Worm (Caenorhabditis elegans) whole organism, young adult: ENCODE results near the gene T19D2.3.

Experiments used
- B0019.2 ChIP-seq: fragments of 200-800 bp; sonication (Bioruptor generic); conservative IDR thresholded peaks from 2 replicates; pipeline ENCODE4 v1.3.6; 2022; ENCODE audit warnings: missing genetic modification reagents, missing genetic modification characterization, missing compliant biosample characterization
- B0261.1 ChIP-seq: sonication (generic microtip); optimal IDR thresholded peaks from 2 replicates; lab custom pipeline; 2016; ENCODE audit warnings: mild to moderate bottlenecking, missing genetic modification characterization, moderate library complexity, missing compliant biosample characterization
- C17E4.6 ChIP-seq: fragments of 200-800 bp; sonication (Bioruptor generic); IDR thresholded peaks from 2 replicates; pipeline ENCODE4 v1.3.6; 2022; ENCODE audit warnings: missing genetic modification reagents, missing genetic modification characterization, missing compliant biosample characterization
- F37B4.10 ChIP-seq: fragments of 200-800 bp; sonication (Bioruptor generic); IDR thresholded peaks from 2 replicates; pipeline ENCODE4 v1.3.6; 2022; ENCODE audit warnings: missing genetic modification characterization, missing compliant biosample characterization
- F39B2.1 ChIP-seq: fragments of 200-800 bp; sonication (Bioruptor generic); IDR thresholded peaks from 2 replicates; pipeline ENCODE4 v1.3.6; 2022; ENCODE audit warnings: missing genetic modification reagents, missing genetic modification characterization, missing compliant biosample characterization
- K11D2.4 ChIP-seq: fragments of 200-800 bp; sonication (Bioruptor generic); IDR thresholded peaks from 2 replicates; pipeline ENCODE4 v1.3.6; 2022; ENCODE audit warnings: missing genetic modification reagents, missing genetic modification characterization, missing compliant biosample characterization
- K12H6.12 ChIP-seq: fragments of 200-800 bp; sonication (Bioruptor generic); optimal IDR thresholded peaks from 2 replicates; lab custom pipeline; 2018; ENCODE audit warnings: mild to moderate bottlenecking, missing genetic modification characterization, missing compliant biosample characterization
- Y53F4B.3 ChIP-seq: fragments of 200-800 bp; sonication (Bioruptor generic); IDR thresholded peaks from 2 replicates; pipeline ENCODE4 v1.3.6; 2022; ENCODE audit warnings: missing genetic modification reagents, missing genetic modification characterization, missing compliant biosample characterization
- Y56A3A.18 ChIP-seq: fragments of 200-800 bp; sonication (Bioruptor generic); IDR thresholded peaks from 2 replicates; pipeline ENCODE4 v1.3.6; 2022; ENCODE audit warnings: missing genetic modification reagents, missing genetic modification characterization, missing compliant biosample characterization
- Y67H2A.10 ChIP-seq: fragments of 200-800 bp; sonication (Bioruptor generic); conservative IDR thresholded peaks from 2 replicates; pipeline ENCODE4 v1.3.6; 2022; ENCODE audit warnings: missing genetic modification reagents, missing genetic modification characterization, missing compliant biosample characterization
- atf-7 ChIP-seq: sonication (generic microtip); optimal IDR thresholded peaks from 2 replicates; lab custom pipeline; 2017; ENCODE audit warnings: mild to moderate bottlenecking, missing genetic modification characterization, missing compliant biosample characterization
- athp-1 ChIP-seq: sonication (generic microtip); optimal IDR thresholded peaks from 2 replicates; lab custom pipeline; 2017; ENCODE audit warnings: mild to moderate bottlenecking, missing genetic modification characterization, missing compliant biosample characterization
- attf-3 ChIP-seq: fragments of 200-800 bp; sonication (Bioruptor generic); conservative IDR thresholded peaks from 2 replicates; pipeline ENCODE4 v1.3.6; 2022; ENCODE audit warnings: missing genetic modification reagents, missing genetic modification characterization, missing compliant biosample characterization
- attf-5 ChIP-seq: fragments of 200-800 bp; sonication (Bioruptor generic); optimal IDR thresholded peaks from 2 replicates; lab custom pipeline; 2018; ENCODE audit warnings: mild to moderate bottlenecking, missing genetic modification characterization, missing compliant biosample characterization
- bed-1 ChIP-seq: fragments of 200-800 bp; sonication (Bioruptor generic); IDR thresholded peaks from 2 replicates; pipeline ENCODE4 v1.3.6; 2022; ENCODE audit warnings: missing genetic modification reagents, missing genetic modification characterization, missing compliant biosample characterization
- ccch-3 ChIP-seq: fragments of 200-800 bp; sonication (Bioruptor generic); optimal IDR thresholded peaks from 2 replicates; lab custom pipeline; 2018; ENCODE audit warnings: mild to moderate bottlenecking, missing genetic modification characterization, missing compliant biosample characterization
- cebp-1 ChIP-seq, 2 experiments: fragments of 200-800 bp in 1 of 2; sonication (Bioruptor generic) in 1 of 2; sonication (generic microtip) in 1 of 2; IDR thresholded peaks in 1 of 2; optimal IDR thresholded peaks in 1 of 2; 2 replicates each; pipeline versions ENCODE4 v1.3.6 to Lab custom; 2017 to 2022; ENCODE audit warnings: missing compliant biosample characterization in 2 of 2, missing genetic modification characterization in 2 of 2, mild to moderate bottlenecking in 1 of 2, missing genetic modification reagents in 1 of 2, moderate library complexity in 1 of 2
- ceh-100 ChIP-seq: fragments of 200-800 bp; sonication (Bioruptor generic); IDR thresholded peaks from 2 replicates; pipeline ENCODE4 v1.3.6; 2022; ENCODE audit warnings: missing genetic modification reagents, missing genetic modification characterization, missing compliant biosample characterization
- chd-7 ChIP-seq: sonication (generic microtip); optimal IDR thresholded peaks from 2 replicates; lab custom pipeline; 2016; ENCODE audit warnings: mild to moderate bottlenecking, missing genetic modification characterization, moderate library complexity, missing compliant biosample characterization
- dox-1 ChIP-seq: fragments of 200-800 bp; sonication (Bioruptor generic); IDR thresholded peaks from 2 replicates; pipeline ENCODE4 v1.3.6; 2022; ENCODE audit warnings: missing genetic modification reagents, missing genetic modification characterization, missing compliant biosample characterization
- egl-44 ChIP-seq: fragments of 200-800 bp; sonication (Bioruptor generic); IDR thresholded peaks from 2 replicates; pipeline ENCODE4 v1.3.6; 2022; ENCODE audit warnings: missing genetic modification reagents, missing genetic modification characterization, missing compliant biosample characterization
- egrh-3 ChIP-seq: fragments of 200-800 bp; sonication (Bioruptor generic); IDR thresholded peaks from 2 replicates; pipeline ENCODE4 v1.3.6; 2022; ENCODE audit warnings: missing genetic modification reagents, missing genetic modification characterization, missing compliant biosample characterization
- hlh-12 ChIP-seq: sonication (generic microtip); optimal IDR thresholded peaks from 2 replicates; lab custom pipeline; 2016; ENCODE audit warnings: missing genetic modification characterization, missing compliant biosample characterization
- hmg-1.2 ChIP-seq: fragments of 200-800 bp; sonication (Bioruptor generic); IDR thresholded peaks from 2 replicates; pipeline ENCODE4 v1.3.6; 2022; ENCODE audit warnings: missing genetic modification reagents, missing genetic modification characterization, missing compliant biosample characterization
- lin-40 ChIP-seq: sonication (generic microtip); optimal IDR thresholded peaks from 2 replicates; lab custom pipeline; 2016; ENCODE audit warnings: missing genetic modification characterization, mild to moderate bottlenecking, missing compliant biosample characterization, missing genotype, missing genetic modification reagents
- lir-1 ChIP-seq: fragments of 200-800 bp; sonication (Bioruptor generic); conservative IDR thresholded peaks from 2 replicates; pipeline ENCODE4 v1.3.6; 2022; ENCODE audit warnings: missing genetic modification reagents, missing genetic modification characterization, missing compliant biosample characterization
- lsl-1 ChIP-seq: fragments of 200-800 bp; sonication (Bioruptor generic); optimal IDR thresholded peaks from 2 replicates; lab custom pipeline; 2018; ENCODE audit warnings: mild to moderate bottlenecking, missing genetic modification characterization, moderate library complexity, missing compliant biosample characterization
- madf-10 ChIP-seq: sonication (generic microtip); optimal IDR thresholded peaks from 2 replicates; lab custom pipeline; 2016; ENCODE audit warnings: mild to moderate bottlenecking, missing genetic modification characterization, missing compliant biosample characterization
- nfyb-1 ChIP-seq: fragments of 200-800 bp; sonication (Bioruptor generic); IDR thresholded peaks from 2 replicates; pipeline ENCODE4 v1.3.6; 2022; ENCODE audit warnings: missing genetic modification reagents, missing genetic modification characterization, missing compliant biosample characterization
- nhr-120 ChIP-seq: fragments of 200-800 bp; sonication (Bioruptor generic); IDR thresholded peaks from 2 replicates; pipeline ENCODE4 v1.3.6; 2022; ENCODE audit warnings: missing genetic modification characterization, missing compliant biosample characterization
- nhr-27 ChIP-seq: fragments of 200-800 bp; sonication (Bioruptor generic); optimal IDR thresholded peaks from 2 replicates; lab custom pipeline; 2018; ENCODE audit warnings: mild to moderate bottlenecking, missing genetic modification characterization, moderate library complexity, missing compliant biosample characterization
- nhr-80 ChIP-seq: sonication (generic microtip); optimal IDR thresholded peaks from 2 replicates; lab custom pipeline; 2016; ENCODE audit warnings: missing genetic modification characterization, missing compliant biosample characterization
- nhr-90 ChIP-seq: sonication (generic microtip); optimal IDR thresholded peaks from 2 replicates; lab custom pipeline; 2016; ENCODE audit warnings: missing genotype, mild to moderate bottlenecking, missing genetic modification characterization, missing compliant biosample characterization
- pbrm-1 ChIP-seq: fragments of 200-800 bp; sonication (Bioruptor generic); IDR thresholded peaks from 2 replicates; pipeline ENCODE4 v1.3.6; 2022; ENCODE audit warnings: missing genetic modification reagents, missing genetic modification characterization, missing compliant biosample characterization
- rpc-1 ChIP-seq, 2 experiments: fragments of 150-350 bp in 1 of 2; sonication (generic microtip) in 1 of 2; optimal IDR thresholded peaks; 2 replicates each; lab custom pipeline; 2014 to 2018; ENCODE audit warnings: missing biosample characterization in 1 of 2, missing genetic modification characterization in 1 of 2, missing genetic modification reagents in 1 of 2, missing genotype in 1 of 2
- sea-2 ChIP-seq: fragments of 200-800 bp; sonication (Bioruptor generic); IDR thresholded peaks from 2 replicates; pipeline ENCODE4 v1.3.6; 2022; ENCODE audit warnings: missing genetic modification characterization, missing compliant biosample characterization
- snpc-4 ChIP-seq, 5 experiments: fragments of 150-350 bp in 1 of 5; sonication (generic microtip) in 4 of 5; optimal IDR thresholded peaks; 2 replicates each; lab custom pipeline; 2014 to 2018; ENCODE audit warnings: missing genetic modification characterization in 5 of 5, missing biosample characterization in 3 of 5, antibody characterized with exemption in 2 of 5, mild to moderate bottlenecking in 2 of 5, missing compliant biosample characterization in 2 of 5, missing genotype in 2 of 5, moderate library complexity in 2 of 5, missing genetic modification reagents in 1 of 5
- sptf-2 ChIP-seq: fragments of 200-800 bp; sonication (Bioruptor generic); optimal IDR thresholded peaks from 2 replicates; lab custom pipeline; 2018; ENCODE audit warnings: mild to moderate bottlenecking, missing genetic modification characterization, missing compliant biosample characterization
- tbp1 ChIP-seq: fragments of 200-800 bp; sonication (Bioruptor generic); optimal IDR thresholded peaks from 2 replicates; lab custom pipeline; 2018; ENCODE audit warnings: mild to moderate bottlenecking, missing genetic modification characterization, missing compliant biosample characterization
- tlf-1 ChIP-seq: fragments of 200-800 bp; sonication (Bioruptor generic); optimal IDR thresholded peaks from 2 replicates; lab custom pipeline; 2018; ENCODE audit warnings: mild to moderate bottlenecking, missing genetic modification characterization, missing compliant biosample characterization
- xnd-1 ChIP-seq: sonication (generic microtip); optimal IDR thresholded peaks from 2 replicates; lab custom pipeline; 2016; ENCODE audit warnings: missing genotype, missing genetic modification reagents, missing genetic modification characterization, missing compliant biosample characterization
- zfh-2 ChIP-seq: fragments of 200-800 bp; sonication (Bioruptor generic); conservative IDR thresholded peaks from 2 replicates; pipeline ENCODE4 v1.3.6; 2022; ENCODE audit warnings: missing genetic modification reagents, missing genetic modification characterization, missing compliant biosample characterization
- ztf-25 ChIP-seq: fragments of 200-800 bp; sonication (Bioruptor generic); IDR thresholded peaks from 2 replicates; pipeline ENCODE4 v1.3.6; 2022; ENCODE audit warnings: missing genetic modification reagents, missing genetic modification characterization, missing compliant biosample characterization
- ztf-28 ChIP-seq: fragments of 200-800 bp; sonication (Bioruptor generic); IDR thresholded peaks from 2 replicates; pipeline ENCODE4 v1.3.6; 2022; ENCODE audit warnings: missing genetic modification reagents, missing genetic modification characterization, missing compliant biosample characterization

T19D2.3 gene

ce11 chrX:3944073-3944472 lies 5.0 kb downstream of the T19D2.3 start (continued):
- TF ChIP-seq F37B4.10 (GFP tag; lab: Robert Waterston, UW), result no peak
- TF ChIP-seq ceh-100, result no peak
- no peak for TF ChIP-seq nhr-27
- TF ChIP-seq nhr-120 (GFP tag; lab: Robert Waterston, UW), result no peak
- no peak for TF ChIP-seq ztf-25
- TF ChIP-seq nhr-90 (tag; lab: Kevin White, UChicago), result no peak

ce11 chrX:3944961-3945587 lies 6.0 kb downstream of the T19D2.3 start:
- TF ChIP-seq B0019.2 (GFP tag; lab: Robert Waterston, UW) (no peak), B0261.1 (tag; lab: Kevin White, UChicago) (no peak), attf-3 (GFP tag; lab: Robert Waterston, UW) (no peak), egl-44 (GFP tag; lab: Robert Waterston, UW) (no peak)

ce11 chrX:3945681-3946080 lies 6.6 kb downstream of the T19D2.3 start:
- TF ChIP-seq dox-1, result peak; percentile 54; the same call in 1 of the 2 replicates
- no peak for TF ChIP-seq B0019.2 (GFP tag; lab: Robert Waterston, UW)
- TF ChIP-seq bed-1 (GFP tag; lab: Robert Waterston, UW), result no peak
- TF ChIP-seq snpc-4 (GFP tag; optimal IDR thresholded peaks at IDR 0.05; lab: Kevin White, UChicago), result no peak
- TF ChIP-seq snpc-4 (tag; optimal IDR thresholded peaks at IDR 0.05; lab: Kevin White, UChicago), result peak in 1 of 4 experiments; percentile 35
- no peak for TF ChIP-seq xnd-1 (tag; lab: Kevin White, UChicago)
- TF ChIP-seq hmg-1.2 (GFP tag; lab: Robert Waterston, UW), result peak; percentile 63
- TF ChIP-seq attf-5 (GFP tag; lab: Kevin White, UChicago), result peak; percentile 20
- peak; percentile 58 for TF ChIP-seq nhr-80
- TF ChIP-seq C17E4.6 (GFP tag; lab: Robert Waterston, UW), result no peak
- TF ChIP-seq K12H6.12 (tag; lab: Kevin White, UChicago), result peak; percentile 54
- peak; percentile 57; the same call in 1 of the 2 replicates for TF ChIP-seq K11D2.4 (GFP tag; lab: Robert Waterston, UW)
- TF ChIP-seq chd-7, result peak; percentile 3
- no peak for TF ChIP-seq lir-1 (GFP tag; lab: Robert Waterston, UW)
- no peak for TF ChIP-seq Y56A3A.18 (GFP tag; lab: Robert Waterston, UW)
- TF ChIP-seq lsl-1, result no peak
- peak; percentile 14 for TF ChIP-seq lin-40 (tag; lab: Kevin White, UChicago)
- peak; percentile 50; the same call in 1 of the 2 replicates for TF ChIP-seq egrh-3
- TF ChIP-seq athp-1 (tag; lab: Kevin White, UChicago), result no peak
- TF ChIP-seq sptf-2 (GFP tag; lab: Kevin White, UChicago), result no peak
- no peak for TF ChIP-seq cebp-1 (GFP tag; IDR thresholded peaks at IDR 0.05; lab: Robert Waterston, UW)
- TF ChIP-seq cebp-1 (tag; optimal IDR thresholded peaks at IDR 0.05; lab: Kevin White, UChicago), result peak; percentile 66
- TF ChIP-seq zfh-2 (GFP tag; lab: Robert Waterston, UW), result peak; percentile 98
- no peak for TF ChIP-seq rpc-1 (optimal IDR thresholded peaks at IDR 0.05; lab: Kevin White, UChicago)
- no peak for TF ChIP-seq rpc-1 (tag; optimal IDR thresholded peaks at IDR 0.05; lab: Kevin White, UChicago)
- TF ChIP-seq F39B2.1 (GFP tag; lab: Robert Waterston, UW), result no peak
- TF ChIP-seq tbp1, result peak; percentile 2
- no peak for TF ChIP-seq Y67H2A.10 (GFP tag; lab: Robert Waterston, UW)
- no peak for TF ChIP-seq sea-2 (GFP tag; lab: Robert Waterston, UW)
- TF ChIP-seq ztf-28, result 0 out of 2 replicates have a peak, but pooled peaks have one; percentile 60
- no peak for TF ChIP-seq tlf-1
- TF ChIP-seq atf-7 (tag; lab: Kevin White, UChicago), result no peak
- 0 out of 2 replicates have a peak, but pooled peaks have one; percentile 30 for TF ChIP-seq pbrm-1 (GFP tag; lab: Robert Waterston, UW)
- peak; percentile 5 for TF ChIP-seq madf-10 (tag; lab: Kevin White, UChicago)
- no peak for TF ChIP-seq hlh-12 (tag; lab: Kevin White, UChicago)
- no peak for TF ChIP-seq ccch-3 (GFP tag; lab: Kevin White, UChicago)
- no peak for TF ChIP-seq Y53F4B.3 (GFP tag; lab: Robert Waterston, UW)
- 0 out of 2 replicates have a peak, but pooled peaks have one; percentile 47 for TF ChIP-seq nfyb-1 (GFP tag; lab: Robert Waterston, UW)
- TF ChIP-seq, all 124 proteins: peak for 17
